Worm (Caenorhabditis elegans) whole organism, L3 larva: ENCODE data around the gene T01C3.3.
A peak's percentile ranks its signal among the peaks of the same experiment; 100 is the strongest.

Source experiments
- R02D3.7 ChIP-seq: fragments of 150-350 bp; optimal IDR thresholded peaks from 2 replicates; lab custom pipeline; 2014; ENCODE audit warnings: missing biosample characterization, missing genetic modification characterization
- ZK546.5 ChIP-seq: sonication (generic microtip); optimal IDR thresholded peaks from 2 replicates; lab custom pipeline; 2017; ENCODE audit warnings: missing biosample characterization, missing genetic modification characterization
- aly-2 ChIP-seq: fragments of 150-350 bp; optimal IDR thresholded peaks from 2 replicates; lab custom pipeline; 2014; ENCODE audit warnings: missing biosample characterization, missing genetic modification characterization
- ama-1 ChIP-seq: fragments of 150-350 bp; optimal IDR thresholded peaks from 2 replicates; lab custom pipeline; 2018
- ceh-16 ChIP-seq: sonication (generic microtip); optimal IDR thresholded peaks from 2 replicates; lab custom pipeline; 2017; ENCODE audit warnings: missing biosample characterization, missing genetic modification characterization
- ceh-28 ChIP-seq: fragments of 150-350 bp; optimal IDR thresholded peaks from 2 replicates; lab custom pipeline; 2014; ENCODE audit warnings: missing biosample characterization, missing genetic modification reagents, missing genetic modification characterization
- ceh-82 ChIP-seq: fragments of 150-350 bp; optimal IDR thresholded peaks from 2 replicates; lab custom pipeline; 2014; ENCODE audit warnings: missing biosample characterization, missing genetic modification characterization
- ceh-9 ChIP-seq: sonication (generic microtip); optimal IDR thresholded peaks from 2 replicates; lab custom pipeline; 2018; ENCODE audit warnings: missing biosample characterization, missing genetic modification characterization
- daf-12 ChIP-seq: fragments of 150-350 bp; optimal IDR thresholded peaks from 2 replicates; lab custom pipeline; 2014; ENCODE audit warnings: missing biosample characterization, missing genetic modification reagents, missing genetic modification characterization
- egl-27 ChIP-seq: sonication (generic microtip); optimal IDR thresholded peaks from 4 replicates; lab custom pipeline; 2017; ENCODE audit warnings: missing biosample characterization, missing genetic modification reagents, missing genetic modification characterization
- egl-5 ChIP-seq: fragments of 150-350 bp; optimal IDR thresholded peaks from 2 replicates; lab custom pipeline; 2017; ENCODE audit warnings: missing biosample characterization, missing genetic modification reagents, missing genetic modification characterization, inconsistent platforms
- elt-1 ChIP-seq: fragments of 150-350 bp; optimal IDR thresholded peaks from 2 replicates; lab custom pipeline; 2014; ENCODE audit warnings: missing biosample characterization, missing genetic modification characterization
- elt-2 ChIP-seq: sonication (generic microtip); optimal IDR thresholded peaks from 2 replicates; lab custom pipeline; 2016; ENCODE audit warnings: missing genetic modification reagents, mild to moderate bottlenecking, missing genetic modification characterization, missing compliant biosample characterization
- elt-3 ChIP-seq, 3 experiments: fragments of 150-350 bp in 1 of 3; sonication (generic microtip) in 2 of 3; optimal IDR thresholded peaks; 2 replicates in 2 of 3; 4 replicates in 1 of 3; lab custom pipeline; 2014 to 2017; ENCODE audit warnings: missing biosample characterization in 3 of 3, missing genetic modification characterization in 3 of 3
- eor-1 ChIP-seq, 2 experiments: fragments of 150-350 bp; optimal IDR thresholded peaks; 2 replicates each; lab custom pipeline; 2014 to 2018; ENCODE audit warnings: missing biosample characterization in 2 of 2, missing genetic modification characterization in 2 of 2
- fkh-10 ChIP-seq: sonication (generic microtip); optimal IDR thresholded peaks from 2 replicates; lab custom pipeline; 2017; ENCODE audit warnings: missing biosample characterization, missing genetic modification reagents, missing genetic modification characterization
- fkh-2 ChIP-seq: fragments of 150-350 bp; optimal IDR thresholded peaks from 2 replicates; lab custom pipeline; 2014; ENCODE audit warnings: missing biosample characterization, missing genetic modification reagents, missing genetic modification characterization
- fos-1 ChIP-seq: fragments of 150-350 bp; optimal IDR thresholded peaks from 2 replicates; lab custom pipeline; 2014; ENCODE audit warnings: missing biosample characterization, missing genetic modification characterization
- hmg-11 ChIP-seq: sonication (generic microtip); optimal IDR thresholded peaks from 2 replicates; lab custom pipeline; 2016; ENCODE audit warnings: missing genetic modification characterization, missing compliant biosample characterization
- jun-1 ChIP-seq: fragments of 150-350 bp; optimal IDR thresholded peaks from 2 replicates; lab custom pipeline; 2014; ENCODE audit warnings: missing biosample characterization, missing genetic modification reagents, missing genetic modification characterization
- lin-15B ChIP-seq: fragments of 150-350 bp; optimal IDR thresholded peaks from 2 replicates; lab custom pipeline; 2014; ENCODE audit warnings: missing biosample characterization, missing genetic modification characterization
- lin-39 ChIP-seq: fragments of 150-350 bp; optimal IDR thresholded peaks from 2 replicates; lab custom pipeline; 2018; ENCODE audit warnings: missing biosample characterization, missing genetic modification reagents, missing genetic modification characterization
- lsy-12 ChIP-seq: sonication (generic microtip); optimal IDR thresholded peaks from 2 replicates; lab custom pipeline; 2016; ENCODE audit warnings: mild to moderate bottlenecking, missing genetic modification characterization, missing compliant biosample characterization
- mdl-1 ChIP-seq: fragments of 150-350 bp; optimal IDR thresholded peaks from 2 replicates; lab custom pipeline; 2014; ENCODE audit warnings: missing biosample characterization, missing genetic modification characterization
- mml-1 ChIP-seq: fragments of 150-350 bp; sonication (generic microtip); optimal IDR thresholded peaks from 3 replicates; lab custom pipeline; 2014; ENCODE audit warnings: missing biosample characterization, missing genetic modification characterization
- nfya-1 ChIP-seq: sonication (generic microtip); optimal IDR thresholded peaks from 2 replicates; lab custom pipeline; 2017; ENCODE audit warnings: missing genetic modification characterization, mild to moderate bottlenecking, missing compliant biosample characterization, antibody characterized with exemption, moderate library complexity; ENCODE audit not compliant: insufficient read depth
- nhr-11 ChIP-seq: fragments of 150-350 bp; optimal IDR thresholded peaks from 2 replicates; lab custom pipeline; 2014; ENCODE audit warnings: missing biosample characterization, missing genetic modification characterization
- nhr-12 ChIP-seq: fragments of 150-350 bp; optimal IDR thresholded peaks from 2 replicates; lab custom pipeline; 2014; ENCODE audit warnings: missing biosample characterization, missing genetic modification characterization
- nhr-23 ChIP-seq: fragments of 150-350 bp; optimal IDR thresholded peaks from 2 replicates; lab custom pipeline; 2014; ENCODE audit warnings: missing biosample characterization, missing genetic modification reagents, missing genetic modification characterization
- nhr-237 ChIP-seq: fragments of 150-350 bp; optimal IDR thresholded peaks from 2 replicates; lab custom pipeline; 2014; ENCODE audit warnings: missing biosample characterization, missing genetic modification characterization
- nhr-25 ChIP-seq: sonication (generic microtip); optimal IDR thresholded peaks from 2 replicates; lab custom pipeline; 2017; ENCODE audit warnings: missing biosample characterization, missing genetic modification characterization
- nhr-28 ChIP-seq: fragments of 150-350 bp; optimal IDR thresholded peaks from 2 replicates; lab custom pipeline; 2014; ENCODE audit warnings: missing biosample characterization, missing genetic modification characterization
- nhr-43 ChIP-seq: sonication (generic microtip); optimal IDR thresholded peaks from 2 replicates; lab custom pipeline; 2016; ENCODE audit warnings: mild to moderate bottlenecking, missing genetic modification characterization, missing compliant biosample characterization; ENCODE audit not compliant: poor library complexity, severe bottlenecking
- nhr-67 ChIP-seq: fragments of 150-350 bp; optimal IDR thresholded peaks from 2 replicates; lab custom pipeline; 2014; ENCODE audit warnings: missing biosample characterization, missing genetic modification characterization
- nhr-76 ChIP-seq: fragments of 150-350 bp; sonication (generic microtip); optimal IDR thresholded peaks from 5 replicates; lab custom pipeline; 2014; ENCODE audit warnings: missing biosample characterization, missing genetic modification characterization
- nhr-77 ChIP-seq: fragments of 150-350 bp; optimal IDR thresholded peaks from 2 replicates; lab custom pipeline; 2014; ENCODE audit warnings: missing biosample characterization, missing genetic modification characterization
- pha-4 ChIP-seq: fragments of 150-350 bp; optimal IDR thresholded peaks from 2 replicates; lab custom pipeline; 2014; ENCODE audit warnings: missing biosample characterization, missing genetic modification reagents, missing genetic modification characterization
- pqm-1 ChIP-seq: fragments of 150-350 bp; optimal IDR thresholded peaks from 2 replicates; lab custom pipeline; 2017; ENCODE audit warnings: missing biosample characterization, missing genetic modification characterization, inconsistent platforms
- sea-2 ChIP-seq: fragments of 150-350 bp; sonication (generic microtip); optimal IDR thresholded peaks from 4 replicates; lab custom pipeline; 2014; ENCODE audit warnings: missing biosample characterization, missing genetic modification reagents, missing genetic modification characterization
- skn-1 ChIP-seq: fragments of 150-350 bp; optimal IDR thresholded peaks from 2 replicates; lab custom pipeline; 2014; ENCODE audit warnings: missing biosample characterization, missing genetic modification characterization
- snpc-4 ChIP-seq: fragments of 150-350 bp; optimal IDR thresholded peaks from 2 replicates; lab custom pipeline; 2014; ENCODE audit warnings: missing biosample characterization, missing genetic modification characterization
- tbx-2 ChIP-seq: sonication (generic microtip); optimal IDR thresholded peaks from 2 replicates; lab custom pipeline; 2016; ENCODE audit warnings: mild to moderate bottlenecking, missing genetic modification characterization, missing compliant biosample characterization
- unc-39 ChIP-seq: sonication (generic microtip); optimal IDR thresholded peaks from 4 replicates; lab custom pipeline; 2017; ENCODE audit warnings: missing biosample characterization, missing genetic modification characterization
- unc-62 ChIP-seq: fragments of 150-350 bp; sonication (generic microtip); optimal IDR thresholded peaks from 4 replicates; lab custom pipeline; 2014; ENCODE audit warnings: missing biosample characterization, missing genetic modification reagents, missing genetic modification characterization
- zag-1 ChIP-seq: fragments of 150-350 bp; optimal IDR thresholded peaks from 2 replicates; lab custom pipeline; 2014; ENCODE audit warnings: missing biosample characterization, missing genetic modification characterization
- ztf-11 ChIP-seq: fragments of 150-350 bp; optimal IDR thresholded peaks from 2 replicates; lab custom pipeline; 2014; ENCODE audit warnings: missing biosample characterization, missing genetic modification characterization
- ztf-4 ChIP-seq: fragments of 150-350 bp; optimal IDR thresholded peaks from 2 replicates; lab custom pipeline; 2014; ENCODE audit warnings: missing biosample characterization, missing genetic modification characterization

The T01C3.3 gene

DNA sequence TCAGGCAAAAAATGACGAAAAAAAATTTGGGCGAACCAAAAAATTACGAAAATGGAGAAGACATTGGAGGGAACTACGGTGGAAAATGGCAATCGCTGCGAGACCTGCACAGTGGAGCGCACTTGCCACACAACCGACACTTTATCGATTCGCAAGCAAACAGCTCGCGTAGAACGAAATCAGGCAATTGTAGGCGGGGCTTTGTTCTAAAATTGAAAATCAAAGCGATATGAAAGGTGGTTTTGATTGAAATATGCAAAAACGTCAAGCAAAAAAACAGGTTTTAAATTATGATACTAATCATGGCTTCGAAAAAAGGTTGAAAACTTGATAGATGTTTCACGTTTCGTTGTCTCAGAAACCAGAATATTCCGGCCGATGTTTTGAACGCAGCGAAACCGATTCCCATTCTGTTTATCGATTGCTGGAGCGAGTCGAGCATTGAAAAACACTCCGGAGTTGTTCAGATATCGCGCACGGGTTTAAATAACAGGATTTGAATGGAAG lies 9.8 kb upstream of the T01C3.3 start, which contains the start of the genes fib-1 and mut-15:
TSS of gene fib-1 (minus strand) at position 40 of the 507 bp plus-strand sequence.
TSS of gene mut-15 (plus strand) at position 360 of the 507 bp plus-strand sequence.
- TF ChIP-seq R02D3.7 (tag; lab: Kevin White, UChicago), result peak; percentile 88
- TF ChIP-seq daf-12 (tag; lab: Kevin White, UChicago), result no peak
- TF ChIP-seq ZK546.5, result no peak
- TF ChIP-seq egl-5 (tag; lab: Kevin White, UChicago), result peak; percentile 92
- peak; percentile 71 for TF ChIP-seq skn-1
- no peak for TF ChIP-seq ama-1 (lab: Kevin White, UChicago)
- TF ChIP-seq ztf-4, result peak; percentile 26
- peak; percentile 61 for TF ChIP-seq pqm-1 (tag; lab: Kevin White, UChicago)
- peak; percentile 80 for TF ChIP-seq snpc-4 (tag; lab: Kevin White, UChicago)
- TF ChIP-seq nhr-12 (tag; lab: Kevin White, UChicago), result no peak
- peak; percentile 91 for TF ChIP-seq nhr-43 (tag; lab: Kevin White, UChicago)
- peak; percentile 84 for TF ChIP-seq lin-39 (tag; lab: Kevin White, UChicago)
- TF ChIP-seq ceh-28 (tag; lab: Kevin White, UChicago), result peak; percentile 96
- peak; percentile 76 for TF ChIP-seq nhr-11 (tag; lab: Kevin White, UChicago)
- no peak for TF ChIP-seq nhr-67 (tag; lab: Kevin White, UChicago)
- peak; percentile 59 for TF ChIP-seq unc-62
- no peak for TF ChIP-seq ztf-11 (tag; lab: Kevin White, UChicago)
- no peak for TF ChIP-seq nhr-76 (tag; lab: Kevin White, UChicago)
- peak; percentile 95 for TF ChIP-seq pha-4 (tag; lab: Kevin White, UChicago)
- TF ChIP-seq mdl-1, result no peak
- TF ChIP-seq sea-2 (GFP tag; lab: Kevin White, UChicago), result no peak
- no peak for TF ChIP-seq nhr-28
- peak; percentile 39 for TF ChIP-seq zag-1 (tag; lab: Kevin White, UChicago)
- TF ChIP-seq elt-1 (tag; lab: Kevin White, UChicago), result peak; percentile 24
- peak; percentile 10 for TF ChIP-seq egl-27 (tag; lab: Kevin White, UChicago)
- TF ChIP-seq lsy-12, result peak; percentile 91
- TF ChIP-seq fkh-2 (tag; lab: Kevin White, UChicago), result no peak
- no peak for TF ChIP-seq eor-1 (tag; optimal IDR thresholded peaks at IDR 0.05; lab: Kevin White, UChicago)
- TF ChIP-seq nfya-1 (tag; lab: Kevin White, UChicago), result peak; percentile 94
- peak; percentile 98 for TF ChIP-seq lin-15B (tag; lab: Kevin White, UChicago)
- TF ChIP-seq elt-2 (tag; lab: Kevin White, UChicago), result peak; percentile 72
- TF ChIP-seq tbx-2, result peak; percentile 48
- no peak for TF ChIP-seq mml-1 (tag; lab: Kevin White, UChicago)
- no peak for TF ChIP-seq unc-39 (tag; lab: Kevin White, UChicago)
- TF ChIP-seq ceh-9, result no peak
- peak; percentile 80 for TF ChIP-seq fkh-10
- peak; percentile 81 for TF ChIP-seq hmg-11 (tag; lab: Kevin White, UChicago)
- no peak for TF ChIP-seq fos-1 (tag; lab: Kevin White, UChicago)
- TF ChIP-seq ceh-16 (tag; lab: Kevin White, UChicago), result no peak
- TF ChIP-seq nhr-23, result peak; percentile 91
- no peak for TF ChIP-seq aly-2
- TF ChIP-seq nhr-25 (tag; lab: Kevin White, UChicago), result peak; percentile 94
- TF ChIP-seq jun-1 (tag; lab: Kevin White, UChicago), result peak; percentile 75
- TF ChIP-seq nhr-77 (tag; lab: Kevin White, UChicago), result peak; percentile 14
- TF ChIP-seq ceh-82 (tag; lab: Kevin White, UChicago), result peak; percentile 53
- TF ChIP-seq elt-3 (tag; optimal IDR thresholded peaks at IDR 0.05; lab: Kevin White, UChicago), result peak in 1 of 3 experiments; percentile 72
- TF ChIP-seq nhr-237 (tag; lab: Kevin White, UChicago), result no peak
